Worm (Caenorhabditis elegans): Measurements from ENCODE around the gene pigk-1.
A peak's percentile ranks its signal among the peaks of the same experiment; 100 is the strongest.

DNA sequence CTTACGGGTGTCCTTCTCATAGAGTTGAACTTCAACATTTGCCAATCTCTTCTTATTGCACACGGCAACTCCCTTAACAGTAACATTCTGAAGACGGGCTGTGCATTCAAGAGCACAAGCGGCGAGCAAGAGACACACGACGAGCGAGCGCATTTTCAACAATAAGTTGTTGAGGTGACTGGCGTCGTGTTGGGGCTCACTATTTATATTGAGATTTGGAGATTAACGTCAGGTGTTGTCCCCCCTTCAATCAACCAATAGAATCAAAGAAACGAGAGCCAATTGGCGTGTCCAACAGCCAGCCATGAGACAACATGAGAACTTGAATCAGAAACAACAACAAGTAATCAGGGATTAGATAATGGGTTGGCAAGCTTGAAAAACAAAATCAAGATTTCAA, 45.9 kb downstream of the pigk-1 start, which contains the start of gene ttr-16:
- peak; percentile 34 for TF ChIP-seq lin-39 (tag; optimal IDR thresholded peaks at IDR 0.05)
- peak in 1 of 2 experiments; percentile 0 for TF ChIP-seq mdl-1 (tag; optimal IDR thresholded peaks at IDR 0.05)
- no peak for TF ChIP-seq ztf-11 (tag; optimal IDR thresholded peaks at IDR 0.05)
- TF ChIP-seq sptf-1 (tag; optimal IDR thresholded peaks at IDR 0.05), result no peak
- no peak for TF ChIP-seq hlh-4 (tag; optimal IDR thresholded peaks at IDR 0.05)
- peak; percentile 42 for TF ChIP-seq unc-130 (tag; optimal IDR thresholded peaks at IDR 0.05)
- no peak for TF ChIP-seq nhr-237 (tag; optimal IDR thresholded peaks at IDR 0.05)
- no peak for TF ChIP-seq zip-4 (GFP tag; optimal IDR thresholded peaks at IDR 0.05)
- no peak for TF ChIP-seq nhr-76 (tag; optimal IDR thresholded peaks at IDR 0.05)
- TF ChIP-seq swsn-7 (tag; optimal IDR thresholded peaks at IDR 0.05), result peak; percentile 43
- TF ChIP-seq nhr-11 (tag; optimal IDR thresholded peaks at IDR 0.05), result no peak

Measured in whole organism, L1 larva.